Fruit fly (Drosophila melanogaster) whole organism, pupa: ENCODE data around the gene CG11837.

Experiments used
- CG10348 ChIP-seq: fragments of 200-800 bp; sonication (Bioruptor generic); IDR thresholded peaks from 2 replicates; pipeline ENCODE4 v1.3.6; 2022; ENCODE audit warnings: missing biosample characterization, missing genetic modification characterization
- CG14655 ChIP-seq: fragments of 200-800 bp; sonication (Bioruptor generic); optimal IDR thresholded peaks from 3 replicates; lab custom pipeline; 2017; ENCODE audit warnings: mild to moderate bottlenecking, missing biosample characterization, missing genetic modification reagents, missing genetic modification characterization
- CG15710 ChIP-seq: fragments of 200-800 bp; sonication (Bioruptor generic); optimal IDR thresholded peaks from 2 replicates; lab custom pipeline; 2018; ENCODE audit warnings: missing biosample characterization, mild to moderate bottlenecking, missing genetic modification characterization, moderate library complexity
- CG17806 ChIP-seq: fragments of 200-800 bp; sonication (Bioruptor generic); optimal IDR thresholded peaks from 2 replicates; lab custom pipeline; 2018; ENCODE audit warnings: missing biosample characterization, mild to moderate bottlenecking, missing genetic modification characterization, moderate library complexity
- CG32121 ChIP-seq: fragments of 200-800 bp; sonication (Bioruptor generic); IDR thresholded peaks from 2 replicates; pipeline ENCODE4 v1.3.6; 2022; ENCODE audit warnings: missing biosample characterization, missing genetic modification characterization
- CG4496 ChIP-seq: fragments of 200-800 bp; sonication (Bioruptor generic); IDR thresholded peaks from 3 replicates; pipeline ENCODE4 v1.3.6; 2022; ENCODE audit warnings: missing biosample characterization, missing genetic modification characterization
- CG8301 ChIP-seq: fragments of 200-800 bp; sonication (Bioruptor generic); optimal IDR thresholded peaks from 2 replicates; lab custom pipeline; 2018; ENCODE audit warnings: missing biosample characterization, mild to moderate bottlenecking, missing genetic modification characterization
- EcR ChIP-seq: fragments of 200-800 bp; sonication (Bioruptor generic); optimal IDR thresholded peaks from 3 replicates; lab custom pipeline; 2019; ENCODE audit warnings: missing biosample characterization, missing genetic modification characterization, mild to moderate bottlenecking, moderate library complexity, missing genetic modification reagents
- Snoo ChIP-seq: fragments of 200-800 bp; sonication (Bioruptor generic); optimal IDR thresholded peaks from 3 replicates; lab custom pipeline; 2017; ENCODE audit warnings: missing biosample characterization, mild to moderate bottlenecking, missing genetic modification characterization, inconsistent platforms
- fd96Ca ChIP-seq: fragments of 200-800 bp; sonication (Bioruptor generic); IDR thresholded peaks from 3 replicates; pipeline ENCODE4 v1.3.6; 2022; ENCODE audit warnings: missing biosample characterization, missing genetic modification characterization
- gl ChIP-seq: fragments of 200-800 bp; sonication (Bioruptor generic); optimal IDR thresholded peaks from 2 replicates; lab custom pipeline; 2018; ENCODE audit warnings: missing biosample characterization, mild to moderate bottlenecking, missing genetic modification characterization
- rn ChIP-seq: fragments of 200-800 bp; sonication (Bioruptor generic); IDR thresholded peaks from 2 replicates; pipeline ENCODE4 v1.3.6; 2022; ENCODE audit warnings: missing biosample characterization, missing genetic modification characterization

DNA sequence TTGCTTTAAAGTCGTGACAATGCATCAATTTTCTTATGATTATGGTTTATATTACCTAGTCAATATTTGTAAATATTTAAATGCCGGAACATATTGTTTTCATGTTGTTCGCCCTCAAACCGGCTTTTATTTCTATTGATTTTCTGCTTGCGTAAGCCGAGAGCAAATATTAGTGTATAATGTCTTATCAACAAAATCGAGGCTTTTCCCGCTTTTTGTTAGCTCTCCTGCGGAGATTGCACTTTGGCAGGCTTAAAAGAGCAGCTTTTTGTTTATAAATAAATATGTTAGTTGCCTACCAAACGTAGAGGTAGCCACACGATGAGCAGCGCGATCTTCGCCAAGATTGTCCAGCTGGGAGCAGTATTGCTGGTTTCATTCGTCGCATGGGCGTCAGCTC, 3.1 kb downstream of the CG11837 start, which contains the start of gene CG11842:
- TF ChIP-seq fd96Ca (GFP tag; lab: Robert Waterston, UW) (no peak), CG10348 (GFP tag; lab: Robert Waterston, UW) (no peak), EcR (GFP tag; lab: Kevin White, UChicago) (no peak), CG8301 (tag; lab: Kevin White, UChicago) (no peak), CG14655 (GFP tag; lab: Kevin White, UChicago) (no peak), Snoo (tag; lab: Kevin White, UChicago) (no peak), CG4496 (no peak), CG17806 (tag; lab: Kevin White, UChicago) (no peak), gl (tag; lab: Kevin White, UChicago) (no peak), CG15710 (tag; lab: Kevin White, UChicago) (no peak), CG32121 (GFP tag; lab: Robert Waterston, UW) (no peak), rn (no peak)
